Worm (Caenorhabditis elegans) whole organism, L2 larva: ENCODE measurements around the gene F17C11.26.

ENCODE experiments used
- elt-3 ChIP-seq: sonication (generic microtip); optimal IDR thresholded peaks from 2 replicates; lab custom pipeline; 2017; ENCODE audit warnings: missing biosample characterization, missing genetic modification characterization
- lin-11 ChIP-seq: fragments of 150-350 bp; sonication (generic microtip); optimal IDR thresholded peaks from 2 replicates; lab custom pipeline; 2014; ENCODE audit warnings: missing biosample characterization, missing genetic modification characterization, inconsistent platforms, mixed read lengths
- unc-55 ChIP-seq: fragments of 150-350 bp; sonication (generic microtip); optimal IDR thresholded peaks from 3 replicates; lab custom pipeline; 2014; ENCODE audit warnings: missing biosample characterization, missing genetic modification reagents, missing genetic modification characterization
- zag-1 ChIP-seq: fragments of 150-350 bp; optimal IDR thresholded peaks from 2 replicates; lab custom pipeline; 2014; ENCODE audit warnings: missing biosample characterization, missing genetic modification characterization
- ztf-4 ChIP-seq: fragments of 150-350 bp; optimal IDR thresholded peaks from 2 replicates; lab custom pipeline; 2014; ENCODE audit warnings: missing biosample characterization, missing genetic modification characterization

DNA sequence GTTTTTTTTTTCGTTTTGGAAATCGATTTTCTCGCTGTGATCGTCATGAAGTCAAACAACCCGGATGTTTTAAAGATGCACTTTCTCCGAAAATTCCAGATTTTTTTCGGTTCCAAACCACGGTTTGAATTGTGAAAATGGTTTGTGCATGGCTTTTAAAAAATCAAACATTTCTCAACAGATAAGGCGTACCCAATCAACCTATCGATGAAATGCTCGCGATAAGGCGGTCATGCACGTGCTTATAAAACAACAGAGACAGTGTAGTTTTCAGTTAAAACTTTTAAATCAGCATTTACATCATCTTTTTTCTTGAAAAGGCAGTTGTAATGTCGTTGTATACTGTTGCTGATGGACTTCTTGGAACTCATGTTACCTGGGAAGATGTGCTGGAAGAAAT, 8.8 kb upstream of the F17C11.26 start, which contains the start of gene F58B4.5:
- TF ChIP-seq lin-11 (tag; lab: Kevin White, UChicago) (no peak), unc-55 (GFP tag; lab: Kevin White, UChicago) (no peak), elt-3 (tag; lab: Kevin White, UChicago) (no peak), zag-1 (tag; lab: Kevin White, UChicago) (no peak), ztf-4 (tag; lab: Kevin White, UChicago) (no peak)
